Fruit fly (Drosophila melanogaster): ENCODE results near the gene Nin.

The Nin gene

DNA sequence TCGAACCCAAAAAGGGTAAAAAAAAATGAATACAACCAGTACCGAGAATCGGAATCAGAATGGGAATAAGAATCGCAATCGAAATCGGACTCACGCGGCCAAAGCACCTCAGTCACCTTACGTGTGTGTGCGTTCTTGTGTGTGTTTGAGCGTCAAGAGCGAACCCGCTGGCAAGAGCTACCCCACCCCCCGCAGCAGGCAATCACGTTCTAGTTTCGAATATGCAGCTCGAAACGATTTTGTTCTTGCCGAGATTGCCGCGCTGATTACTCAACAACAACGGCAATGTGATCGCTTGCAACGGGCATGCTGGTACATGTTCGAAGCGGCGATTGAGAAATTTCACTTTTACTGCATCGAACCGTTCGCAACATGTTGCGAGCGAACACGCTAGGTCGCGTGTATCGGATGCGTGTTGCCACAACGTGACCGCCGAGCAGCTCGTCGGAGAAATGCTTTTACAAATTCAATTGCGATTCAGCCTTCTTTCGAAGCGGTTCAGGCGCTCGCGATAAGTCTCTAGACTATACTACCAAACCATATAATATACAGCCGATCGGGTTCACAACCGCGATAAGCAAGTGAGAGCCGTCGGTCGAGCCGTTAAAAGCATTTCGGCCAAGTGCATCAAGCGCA lies 27.0 kb upstream of the Nin start (continued):
- TF ChIP-seq Lpt (GFP tag; optimal IDR thresholded peaks at IDR 0.05): no peak
- TF ChIP-seq CG11762 (GFP tag; optimal IDR thresholded peaks at IDR 0.05; ENCODE audit: insufficient read depth): no peak
- peak; percentile 49; the same call in 2 of the 3 replicates for TF ChIP-seq CG6163 (GFP tag; IDR thresholded peaks at IDR 0.05)
- peak; percentile 40 for TF ChIP-seq CG6808 (GFP tag; optimal IDR thresholded peaks at IDR 0.05)
- peak; percentile 16 for TF ChIP-seq CG1621 (tag; optimal IDR thresholded peaks at IDR 0.05)
- TF ChIP-seq OdsH (GFP tag; optimal IDR thresholded peaks at IDR 0.05): no peak
- no peak for TF ChIP-seq Sox15 (GFP tag; optimal IDR thresholded peaks at IDR 0.05)
- TF ChIP-seq Blimp-1 (GFP tag; optimal IDR thresholded peaks at IDR 0.05): peak; percentile 90
- TF ChIP-seq CG34406 (GFP tag; optimal IDR thresholded peaks at IDR 0.05): no peak
- TF ChIP-seq CG8632 (GFP tag; optimal IDR thresholded peaks at IDR 0.05): no peak
- peak; percentile 52 for TF ChIP-seq CG16779 (tag; optimal IDR thresholded peaks at IDR 0.05)
- peak; percentile 41 for TF ChIP-seq Met (GFP tag; optimal IDR thresholded peaks at IDR 0.05)
- TF ChIP-seq achi (GFP tag; optimal IDR thresholded peaks at IDR 0.05): no peak
- TF ChIP-seq net (GFP tag; optimal IDR thresholded peaks at IDR 0.05): peak; percentile 9

DNA sequence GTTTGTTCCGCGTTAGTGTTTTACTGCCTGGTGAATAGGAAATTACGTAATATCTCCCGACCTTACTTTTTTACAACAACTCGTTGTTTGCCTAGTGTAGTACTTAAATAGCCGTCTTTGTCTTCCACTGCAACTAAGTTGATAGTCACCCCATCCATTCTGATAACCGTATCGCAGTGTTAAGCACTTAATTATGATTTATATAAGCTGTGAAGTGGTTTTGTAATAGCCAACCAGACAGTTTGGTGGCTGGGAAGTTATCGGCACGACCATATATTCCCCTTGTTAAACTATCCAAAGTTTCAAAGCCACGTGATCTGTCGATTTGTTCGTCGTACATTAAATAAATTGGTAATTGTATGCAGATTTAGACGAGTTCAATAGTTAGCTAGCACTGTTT lies 26.0 kb upstream of the Nin start:
- TF ChIP-seq achi (GFP tag; optimal IDR thresholded peaks at IDR 0.05) (no peak), vri (GFP tag; optimal IDR thresholded peaks at IDR 0.05) (peak; percentile 12), dsx (GFP tag; optimal IDR thresholded peaks at IDR 0.05; ENCODE audit: poor library complexity, severe bottlenecking) (peak; percentile 49), Sox15 (GFP tag; optimal IDR thresholded peaks at IDR 0.05) (no peak), CG6808 (GFP tag; optimal IDR thresholded peaks at IDR 0.05) (no peak)

DNA sequence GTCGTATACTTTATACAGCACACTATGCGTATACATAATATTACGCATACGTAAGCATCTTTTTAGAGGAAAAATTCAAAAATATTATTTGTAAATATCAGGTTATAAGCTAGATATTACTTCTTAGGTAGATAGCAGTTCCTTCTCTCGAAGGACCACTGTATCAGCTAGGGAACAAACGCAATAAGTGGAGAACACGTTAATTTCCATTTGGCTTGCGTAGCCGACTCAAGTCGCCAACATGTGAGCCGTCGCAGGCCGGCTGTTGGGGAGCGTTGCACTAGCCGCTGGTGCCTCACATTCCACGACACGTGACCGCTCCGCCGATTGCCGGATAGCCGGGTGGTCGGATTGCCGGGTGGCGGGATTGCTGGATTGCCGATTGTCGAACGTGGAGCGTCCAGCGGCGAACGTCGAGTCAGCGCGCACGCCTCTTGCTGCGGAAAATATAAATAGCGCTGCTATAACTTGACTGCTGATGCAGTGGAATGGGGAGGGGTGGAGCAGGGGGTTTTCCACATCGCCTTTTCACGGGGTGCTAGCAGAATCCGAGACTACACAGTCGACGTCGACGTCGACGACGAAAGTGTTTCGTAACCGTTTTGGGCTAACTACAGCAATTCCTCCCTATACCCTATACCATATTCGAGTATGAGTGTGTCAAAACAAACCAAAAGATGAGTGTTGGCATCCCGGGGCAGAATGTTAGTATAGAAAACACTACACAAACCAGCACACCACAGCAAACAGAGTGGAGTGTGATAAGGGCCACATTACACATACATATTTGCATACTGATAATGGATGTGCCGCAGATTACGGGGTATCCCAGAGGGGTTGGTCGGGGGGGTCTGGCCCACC lies 24.9 kb upstream of the Nin start:
- TF ChIP-seq net (GFP tag; optimal IDR thresholded peaks at IDR 0.05): no peak
- TF ChIP-seq vri (GFP tag; optimal IDR thresholded peaks at IDR 0.05): peak; percentile 84
- TF ChIP-seq svp (GFP tag): peak; percentile 64
- TF ChIP-seq esn (GFP tag; optimal IDR thresholded peaks at IDR 0.05): no peak
- no peak for TF ChIP-seq OdsH (GFP tag; optimal IDR thresholded peaks at IDR 0.05)
- TF ChIP-seq Ets96B (tag; optimal IDR thresholded peaks at IDR 0.05): no peak
- no peak for TF ChIP-seq Sox15 (GFP tag; optimal IDR thresholded peaks at IDR 0.05)
- peak; percentile 35 for TF ChIP-seq acj6 (GFP tag; optimal IDR thresholded peaks at IDR 0.05)
- TF ChIP-seq CG6276 (GFP tag; optimal IDR thresholded peaks at IDR 0.05): no peak
- peak; percentile 80 for TF ChIP-seq Eip78C (GFP tag)
- TF ChIP-seq CG8319 (GFP tag; optimal IDR thresholded peaks at IDR 0.05): no peak
- peak; percentile 28; the same call in 1 of the 2 replicates for TF ChIP-seq CG11294 (GFP tag; IDR thresholded peaks at IDR 0.05)
- no peak for TF ChIP-seq fd85E (GFP tag; optimal IDR thresholded peaks at IDR 0.05)
- TF ChIP-seq CG4318 (GFP tag; optimal IDR thresholded peaks at IDR 0.05): no peak
- TF ChIP-seq CG8119 (GFP tag; IDR thresholded peaks at IDR 0.05): peak; percentile 36; the same call in 1 of the 3 replicates
- TF ChIP-seq Hr4 (GFP tag; optimal IDR thresholded peaks at IDR 0.05): peak; percentile 19
- TF ChIP-seq dsx (GFP tag; optimal IDR thresholded peaks at IDR 0.05; ENCODE audit: poor library complexity, severe bottlenecking): no peak
- peak; percentile 20 for TF ChIP-seq CG32006 (GFP tag; optimal IDR thresholded peaks at IDR 0.05)
- TF ChIP-seq salr (GFP tag; optimal IDR thresholded peaks at IDR 0.05): no peak
- no peak for TF ChIP-seq lz (GFP tag; optimal IDR thresholded peaks at IDR 0.05)
- no peak for TF ChIP-seq CG8632 (GFP tag; optimal IDR thresholded peaks at IDR 0.05)
- no peak for TF ChIP-seq Smox (GFP tag; optimal IDR thresholded peaks at IDR 0.05)
- TF ChIP-seq CG10631 (GFP tag; optimal IDR thresholded peaks at IDR 0.05): no peak
- no peak for TF ChIP-seq cyc (GFP tag; optimal IDR thresholded peaks at IDR 0.05)
- TF ChIP-seq CG6854 (GFP tag; optimal IDR thresholded peaks at IDR 0.05): no peak
- no peak for TF ChIP-seq Lpt (GFP tag; optimal IDR thresholded peaks at IDR 0.05)
- peak; percentile 63 for TF ChIP-seq CG6163 (GFP tag; IDR thresholded peaks at IDR 0.05)
- no peak for TF ChIP-seq achi (GFP tag; optimal IDR thresholded peaks at IDR 0.05)
- no peak for TF ChIP-seq CG9139 (GFP tag; optimal IDR thresholded peaks at IDR 0.05)
- TF ChIP-seq fkh (GFP tag; optimal IDR thresholded peaks at IDR 0.05): peak; percentile 89
- TF ChIP-seq CG15336 (GFP tag; IDR thresholded peaks at IDR 0.05): peak; percentile 55; the same call in 1 of the 2 replicates
- no peak for TF ChIP-seq pdm3 (GFP tag; optimal IDR thresholded peaks at IDR 0.05)
- TF ChIP-seq spab (GFP tag; optimal IDR thresholded peaks at IDR 0.05): no peak
- no peak for TF ChIP-seq fd59A (GFP tag; optimal IDR thresholded peaks at IDR 0.05)
- TF ChIP-seq Blimp-1 (GFP tag; optimal IDR thresholded peaks at IDR 0.05): no peak
- peak; percentile 59; the same call in 2 of the 3 replicates for TF ChIP-seq eg (GFP tag; IDR thresholded peaks at IDR 0.05)
- TF ChIP-seq Met (GFP tag; optimal IDR thresholded peaks at IDR 0.05): no peak
- peak; percentile 1 for TF ChIP-seq Hr39 (GFP tag; optimal IDR thresholded peaks at IDR 0.05)

Data from whole organism, prepupa.